Fruit fly (Drosophila melanogaster): Measurements from ENCODE around the gene smog.

smog gene

DNA sequence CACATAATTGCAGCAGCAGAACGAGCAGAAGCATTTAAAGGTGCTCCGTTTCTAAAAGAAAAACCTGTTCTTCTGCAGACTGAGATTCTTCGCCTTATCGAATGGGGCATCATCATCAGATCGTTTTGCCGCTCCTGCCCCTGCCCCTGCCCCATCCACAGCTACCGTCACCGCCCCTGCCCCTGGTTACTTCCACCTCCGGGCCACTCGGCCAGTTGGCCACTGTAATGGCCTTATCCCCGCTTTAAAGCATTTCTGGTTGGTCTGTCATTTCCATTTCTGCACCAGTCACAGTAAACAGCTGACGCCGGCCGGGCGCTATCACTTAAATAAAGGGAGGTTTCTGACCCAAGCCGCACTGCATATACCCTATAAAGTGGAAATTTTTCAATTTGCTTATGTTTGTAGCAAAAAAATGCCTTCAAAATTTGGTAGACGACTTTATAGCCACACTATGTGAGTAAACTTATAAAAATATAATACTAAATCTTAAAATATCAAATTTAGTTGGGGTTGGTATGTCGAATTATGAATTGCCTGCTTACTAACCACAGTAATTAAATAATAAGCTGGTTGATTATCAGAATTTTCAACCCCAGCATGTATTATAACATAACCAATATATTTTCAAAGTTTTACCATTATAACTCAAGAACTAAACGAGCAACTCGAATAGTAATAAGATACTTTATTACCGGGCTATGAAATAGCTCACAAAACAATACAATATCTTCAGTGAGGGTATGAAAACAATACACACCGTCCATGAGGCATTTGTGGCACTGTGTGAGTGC lies 41.8 kb upstream of the smog start (continued):
- TF ChIP-seq CG10366 (GFP tag; IDR thresholded peaks at IDR 0.05) (no peak), gsb-n (tag; optimal IDR thresholded peaks at IDR 0.05) (peak; percentile 16), wek (GFP tag; optimal IDR thresholded peaks at IDR 0.05) (no peak), nmo (GFP tag; optimal IDR thresholded peaks at IDR 0.05) (peak; percentile 83), CG3163 (GFP tag; optimal IDR thresholded peaks at IDR 0.05) (no peak), CG6765 (GFP tag; optimal IDR thresholded peaks at IDR 0.05) (no peak), MESR4 (GFP tag; optimal IDR thresholded peaks at IDR 0.05) (no peak), CG1603 (tag; optimal IDR thresholded peaks at IDR 0.05) (no peak), CG42726 (GFP tag; IDR thresholded peaks at IDR 0.05; ENCODE audit: partially characterized antibody) (no peak), HmgD (GFP tag; optimal IDR thresholded peaks at IDR 0.05) (no peak), CG31441 (GFP tag; IDR thresholded peaks at IDR 0.05) (peak; percentile 66), twi (tag; optimal IDR thresholded peaks at IDR 0.05) (peak; percentile 46), MBD-R2 (GFP tag; IDR thresholded peaks at IDR 0.05) (peak; percentile 17; the same call in 1 of the 2 replicates), lov (optimal IDR thresholded peaks at IDR 0.05) (no peak), lov (GFP tag; IDR thresholded peaks at IDR 0.05) (no peak), CG15073 (GFP tag; optimal IDR thresholded peaks at IDR 0.05) (no peak), HLH3B (GFP tag; IDR thresholded peaks at IDR 0.05) (no peak; the same call in 1 of the 2 replicates), CG11398 (GFP tag; optimal IDR thresholded peaks at IDR 0.05) (no peak), CG1832 (GFP tag; optimal IDR thresholded peaks at IDR 0.05) (no peak), Med (GFP tag) (peak; percentile 51), CG18262 (tag; optimal IDR thresholded peaks at IDR 0.05) (peak; percentile 81), CG9609 (GFP tag; optimal IDR thresholded peaks at IDR 0.05) (peak; percentile 26), CG17802 (tag; optimal IDR thresholded peaks at IDR 0.05) (no peak), grau (tag; optimal IDR thresholded peaks at IDR 0.05) (peak; percentile 78), p53 (GFP tag; optimal IDR thresholded peaks at IDR 0.05) (no peak), Blimp-1 (GFP tag; optimal IDR thresholded peaks at IDR 0.05) (peak; percentile 7), Dll (GFP tag; IDR thresholded peaks at IDR 0.05; ENCODE audit: partially characterized antibody) (no peak), CG12071 (GFP tag; optimal IDR thresholded peaks at IDR 0.05) (no peak), bsh (GFP tag; optimal IDR thresholded peaks at IDR 0.05) (peak; percentile 5 to 41), stwl (tag; optimal IDR thresholded peaks at IDR 0.05) (no peak), CG8290 (GFP tag; optimal IDR thresholded peaks at IDR 0.05) (peak; percentile 26), CG8290 (tag; optimal IDR thresholded peaks at IDR 0.05) (no peak), tap (tag; optimal IDR thresholded peaks at IDR 0.05) (peak; percentile 36), CG2875 (GFP tag; optimal IDR thresholded peaks at IDR 0.05) (peak; percentile 57), pros (GFP tag; optimal IDR thresholded peaks at IDR 0.05) (no peak), aop (GFP tag; IDR thresholded peaks at IDR 0.05) (no peak), CG9437 (GFP tag; optimal IDR thresholded peaks at IDR 0.05) (peak; percentile 86), CG12104 (GFP tag; optimal IDR thresholded peaks at IDR 0.05) (peak; percentile 62), Dad (GFP tag; optimal IDR thresholded peaks at IDR 0.05) (peak; percentile 9), YL-1 (GFP tag; optimal IDR thresholded peaks at IDR 0.05) (no peak), BEAF-32 (GFP tag; optimal IDR thresholded peaks at IDR 0.05) (no peak), tin (GFP tag; optimal IDR thresholded peaks at IDR 0.05) (peak; percentile 58), CG2129 (GFP tag; IDR thresholded peaks at IDR 0.05; ENCODE audit: partially characterized antibody) (no peak), ind (GFP tag; optimal IDR thresholded peaks at IDR 0.05) (peak; percentile 31), chn (GFP tag; optimal IDR thresholded peaks at IDR 0.05) (peak; percentile 29), Hand (GFP tag; optimal IDR thresholded peaks at IDR 0.05) (peak; percentile 52), CG12391 (tag; optimal IDR thresholded peaks at IDR 0.05) (peak; percentile 77), Deaf1 (tag; optimal IDR thresholded peaks at IDR 0.05) (no peak), sr (GFP tag; IDR thresholded peaks at IDR 0.05) (no peak)
